Fruit fly (Drosophila melanogaster) whole organism, prepupa: ENCODE results near the gene dac.

Experiments used
- Blimp-1 ChIP-seq: fragments of 200-800 bp; sonication (Bioruptor generic); optimal IDR thresholded peaks from 3 replicates; lab custom pipeline; 2017; ENCODE audit warnings: missing biosample characterization, missing genetic modification characterization, mild to moderate bottlenecking, moderate library complexity, missing genetic modification reagents
- CG10669 ChIP-seq: fragments of 200-800 bp; sonication (Bioruptor generic); optimal IDR thresholded peaks from 3 replicates; lab custom pipeline; 2018; ENCODE audit warnings: missing biosample characterization, mild to moderate bottlenecking, missing genetic modification characterization, moderate library complexity
- CG11294 ChIP-seq: fragments of 200-800 bp; sonication (Bioruptor generic); IDR thresholded peaks from 2 replicates; pipeline ENCODE4 v1.3.6; 2022; ENCODE audit warnings: missing biosample characterization, missing genetic modification characterization
- CG11902 ChIP-seq: fragments of 200-800 bp; sonication (Bioruptor generic); optimal IDR thresholded peaks from 3 replicates; lab custom pipeline; 2016; ENCODE audit warnings: missing biosample characterization, missing genetic modification characterization
- CG15336 ChIP-seq: fragments of 200-800 bp; sonication (Bioruptor generic); IDR thresholded peaks from 2 replicates; pipeline ENCODE4 v1.3.6; 2022; ENCODE audit warnings: missing biosample characterization, missing genetic modification characterization
- CG16779 ChIP-seq: fragments of 200-800 bp; sonication (Bioruptor generic); optimal IDR thresholded peaks from 3 replicates; lab custom pipeline; 2017; ENCODE audit warnings: missing biosample characterization, mild to moderate bottlenecking, missing genetic modification characterization
- CG3032 ChIP-seq: fragments of 200-800 bp; optimal IDR thresholded peaks from 2 replicates; lab custom pipeline; 2019; ENCODE audit warnings: missing biosample characterization, mild to moderate bottlenecking, missing genetic modification characterization, moderate library complexity
- CG31627 ChIP-seq: fragments of 200-800 bp; sonication (Bioruptor generic); optimal IDR thresholded peaks from 3 replicates; lab custom pipeline; 2016; ENCODE audit warnings: missing biosample characterization, missing genetic modification characterization
- CG32006 ChIP-seq: fragments of 200-800 bp; sonication (Bioruptor generic); optimal IDR thresholded peaks from 3 replicates; lab custom pipeline; 2017; ENCODE audit warnings: missing biosample characterization, mild to moderate bottlenecking, missing genetic modification characterization
- CG4318 ChIP-seq: fragments of 200-800 bp; sonication (Bioruptor generic); optimal IDR thresholded peaks from 3 replicates; lab custom pipeline; 2017; ENCODE audit warnings: missing biosample characterization, mild to moderate bottlenecking, missing genetic modification characterization
- CG6276 ChIP-seq: fragments of 200-800 bp; sonication (Bioruptor generic); optimal IDR thresholded peaks from 2 replicates; lab custom pipeline; 2017; ENCODE audit warnings: missing biosample characterization, mild to moderate bottlenecking, missing genetic modification characterization
- CG6792 ChIP-seq: fragments of 200-800 bp; sonication (Bioruptor generic); optimal IDR thresholded peaks from 3 replicates; lab custom pipeline; 2016; ENCODE audit warnings: missing biosample characterization, missing genetic modification characterization
- CG6808 ChIP-seq: fragments of 200-800 bp; sonication (Bioruptor generic); optimal IDR thresholded peaks from 3 replicates; lab custom pipeline; 2017; ENCODE audit warnings: missing biosample characterization, missing genetic modification characterization, mild to moderate bottlenecking, moderate library complexity, missing genetic modification reagents
- CG7368 ChIP-seq: fragments of 200-800 bp; sonication (Bioruptor generic); optimal IDR thresholded peaks from 3 replicates; lab custom pipeline; 2016; ENCODE audit warnings: missing biosample characterization, missing genetic modification characterization
- CG8119 ChIP-seq: fragments of 200-800 bp; sonication (Bioruptor generic); IDR thresholded peaks from 3 replicates; pipeline ENCODE4 v1.3.6; 2022; ENCODE audit warnings: missing biosample characterization, missing genetic modification characterization
- CG8319 ChIP-seq: fragments of 200-800 bp; sonication (Bioruptor generic); optimal IDR thresholded peaks from 3 replicates; lab custom pipeline; 2016; ENCODE audit warnings: missing biosample characterization, missing genetic modification characterization
- CG8632 ChIP-seq: fragments of 200-800 bp; sonication (Bioruptor generic); optimal IDR thresholded peaks from 3 replicates; lab custom pipeline; 2016; ENCODE audit warnings: missing biosample characterization, missing genetic modification characterization
- CG9139 ChIP-seq: fragments of 200-800 bp; sonication (Bioruptor generic); optimal IDR thresholded peaks from 3 replicates; lab custom pipeline; 2017; ENCODE audit warnings: missing biosample characterization, mild to moderate bottlenecking, missing genetic modification characterization
- Eip75B ChIP-seq: fragments of 200-800 bp; sonication (Bioruptor generic); optimal IDR thresholded peaks from 3 replicates; lab custom pipeline; 2016; ENCODE audit warnings: missing biosample characterization, missing genetic modification characterization
- Eip78C ChIP-seq: fragments of 200-800 bp; sonication (Bioruptor generic); peaks from one replicate; lab custom pipeline; 2016; ENCODE audit warnings: missing biosample characterization, missing genetic modification characterization
- Ets96B ChIP-seq: fragments of 200-800 bp; optimal IDR thresholded peaks from 2 replicates; lab custom pipeline; 2019; ENCODE audit warnings: missing biosample characterization, mild to moderate bottlenecking, missing genetic modification characterization, moderate library complexity
- Hr38 ChIP-seq: sonication (Bioruptor generic); optimal IDR thresholded peaks from 2 replicates; lab custom pipeline; 2016; ENCODE audit warnings: missing biosample characterization, missing genetic modification characterization
- Hr4 ChIP-seq: fragments of 200-800 bp; sonication (Bioruptor generic); optimal IDR thresholded peaks from 3 replicates; lab custom pipeline; 2016; ENCODE audit warnings: missing biosample characterization, missing genetic modification characterization
- Met ChIP-seq: fragments of 200-800 bp; sonication (Bioruptor generic); optimal IDR thresholded peaks from 3 replicates; lab custom pipeline; 2016; ENCODE audit warnings: missing biosample characterization, missing genetic modification characterization
- OdsH ChIP-seq: fragments of 200-800 bp; sonication (Bioruptor generic); optimal IDR thresholded peaks from 3 replicates; lab custom pipeline; 2016; ENCODE audit warnings: missing biosample characterization, missing genetic modification characterization
- Smox ChIP-seq: fragments of 200-800 bp; sonication (Bioruptor generic); optimal IDR thresholded peaks from 3 replicates; lab custom pipeline; 2016; ENCODE audit warnings: missing biosample characterization, missing genetic modification characterization
- Sox102F ChIP-seq: fragments of 200-800 bp; sonication (Bioruptor generic); optimal IDR thresholded peaks from 2 replicates; lab custom pipeline; 2016; ENCODE audit warnings: missing biosample characterization, mild to moderate bottlenecking, missing genetic modification characterization
- Sox14 ChIP-seq: fragments of 200-800 bp; sonication (Bioruptor generic); optimal IDR thresholded peaks from 3 replicates; lab custom pipeline; 2016; ENCODE audit warnings: missing biosample characterization, missing genetic modification characterization
- Sox15 ChIP-seq: fragments of 200-800 bp; sonication (Bioruptor generic); optimal IDR thresholded peaks from 3 replicates; lab custom pipeline; 2016; ENCODE audit warnings: missing biosample characterization, missing genetic modification characterization
- achi ChIP-seq: fragments of 200-800 bp; sonication (Bioruptor generic); optimal IDR thresholded peaks from 3 replicates; lab custom pipeline; 2016; ENCODE audit warnings: missing biosample characterization, missing genetic modification characterization
- acj6 ChIP-seq: fragments of 200-800 bp; sonication (Bioruptor generic); optimal IDR thresholded peaks from 3 replicates; lab custom pipeline; 2016; ENCODE audit warnings: missing biosample characterization, missing genetic modification characterization
- cyc ChIP-seq: fragments of 200-800 bp; sonication (Bioruptor generic); optimal IDR thresholded peaks from 3 replicates; lab custom pipeline; 2016; ENCODE audit warnings: missing biosample characterization, missing genetic modification characterization
- dac ChIP-seq: fragments of 200-800 bp; sonication (Bioruptor generic); optimal IDR thresholded peaks from 2 replicates; lab custom pipeline; 2017; ENCODE audit warnings: missing biosample characterization, mild to moderate bottlenecking, missing genetic modification characterization
- dsx ChIP-seq: fragments of 200-800 bp; optimal IDR thresholded peaks from 3 replicates; lab custom pipeline; 2019; ENCODE audit warnings: missing biosample characterization, mild to moderate bottlenecking, missing genetic modification characterization, moderate library complexity; ENCODE audit not compliant: poor library complexity, severe bottlenecking
- eg ChIP-seq: fragments of 200-800 bp; sonication (Bioruptor generic); IDR thresholded peaks from 3 replicates; pipeline ENCODE4 v1.3.6; 2022; ENCODE audit warnings: missing biosample characterization, missing genetic modification characterization
- fd85E ChIP-seq: fragments of 200-800 bp; sonication (Bioruptor generic); optimal IDR thresholded peaks from 3 replicates; lab custom pipeline; 2016; ENCODE audit warnings: missing biosample characterization, missing genetic modification characterization
- fkh ChIP-seq: fragments of 200-800 bp; sonication (Bioruptor generic); optimal IDR thresholded peaks from 3 replicates; lab custom pipeline; 2017; ENCODE audit warnings: missing biosample characterization, mild to moderate bottlenecking, missing genetic modification characterization, moderate library complexity
- lz ChIP-seq: fragments of 200-800 bp; sonication (Bioruptor generic); optimal IDR thresholded peaks from 3 replicates; lab custom pipeline; 2016; ENCODE audit warnings: missing biosample characterization, missing genetic modification characterization
- pdm3 ChIP-seq: fragments of 200-800 bp; sonication (Bioruptor generic); optimal IDR thresholded peaks from 3 replicates; lab custom pipeline; 2016; ENCODE audit warnings: missing biosample characterization, missing genetic modification characterization
- salr ChIP-seq, 2 experiments: fragments of 200-800 bp; sonication (Bioruptor generic); optimal IDR thresholded peaks; 3 replicates each; lab custom pipeline; 2016 to 2018; ENCODE audit warnings: missing biosample characterization in 2 of 2, missing genetic modification characterization in 2 of 2, mild to moderate bottlenecking in 1 of 2
- spab ChIP-seq: fragments of 200-800 bp; sonication (Bioruptor generic); optimal IDR thresholded peaks from 2 replicates; lab custom pipeline; 2017; ENCODE audit warnings: missing biosample characterization, mild to moderate bottlenecking, missing genetic modification characterization, missing genetic modification reagents
- ss ChIP-seq, 2 experiments: fragments of 200-800 bp; sonication (Bioruptor generic); optimal IDR thresholded peaks; 2 replicates in 1 of 2; 3 replicates in 1 of 2; lab custom pipeline; 2017 to 2018; ENCODE audit warnings: mild to moderate bottlenecking in 2 of 2, missing biosample characterization in 2 of 2, missing genetic modification characterization in 2 of 2, moderate library complexity in 1 of 2
- svp ChIP-seq: fragments of 200-800 bp; sonication (Bioruptor generic); peaks from one replicate; lab custom pipeline; 2016; ENCODE audit warnings: missing biosample characterization, missing genetic modification characterization
- topi ChIP-seq: fragments of 200-800 bp; sonication (Bioruptor generic); optimal IDR thresholded peaks from 3 replicates; lab custom pipeline; 2016; ENCODE audit warnings: missing biosample characterization, missing genetic modification characterization
- vri ChIP-seq: fragments of 200-800 bp; sonication (Bioruptor generic); optimal IDR thresholded peaks from 3 replicates; lab custom pipeline; 2016; ENCODE audit warnings: missing biosample characterization, mild to moderate bottlenecking, missing genetic modification characterization

Gene dac

DNA sequence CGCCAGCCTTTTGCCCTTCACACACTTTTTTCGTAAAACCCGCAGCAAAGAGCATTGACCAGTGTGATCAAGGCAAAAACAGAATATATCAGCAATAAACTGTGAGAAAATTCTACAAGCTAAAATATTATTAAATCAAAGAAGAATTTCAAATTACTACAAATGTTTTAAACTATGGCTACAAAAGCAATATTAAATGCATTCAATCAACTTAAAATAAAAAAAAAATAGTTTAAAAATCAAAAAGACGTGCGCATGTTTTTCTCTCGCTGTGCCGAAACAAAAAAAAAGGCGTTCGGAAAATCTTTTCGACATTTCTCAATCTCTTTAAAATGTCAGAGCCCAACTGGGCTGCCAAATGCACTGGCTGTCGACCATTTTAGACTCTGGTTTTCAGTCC, 12.3 kb upstream of the dac start (continued):
- TF ChIP-seq CG16779 (tag; lab: Kevin White, UChicago) (no peak), Smox (GFP tag; lab: Kevin White, UChicago) (peak; percentile 53), CG31627 (GFP tag; lab: Kevin White, UChicago) (peak; percentile 63), vri (no peak), CG11902 (GFP tag; lab: Kevin White, UChicago) (no peak), CG8632 (GFP tag; lab: Kevin White, UChicago) (peak; percentile 28), dsx (no peak), Ets96B (no peak), Eip75B (GFP tag; lab: Kevin White, UChicago) (peak; percentile 32), Sox102F (GFP tag; lab: Kevin White, UChicago) (peak; percentile 48), CG32006 (GFP tag; lab: Kevin White, UChicago) (peak; percentile 65), CG11294 (peak; percentile 64), Met (GFP tag; lab: Kevin White, UChicago) (peak; percentile 43), CG6808 (GFP tag; lab: Kevin White, UChicago) (no peak)

DNA sequence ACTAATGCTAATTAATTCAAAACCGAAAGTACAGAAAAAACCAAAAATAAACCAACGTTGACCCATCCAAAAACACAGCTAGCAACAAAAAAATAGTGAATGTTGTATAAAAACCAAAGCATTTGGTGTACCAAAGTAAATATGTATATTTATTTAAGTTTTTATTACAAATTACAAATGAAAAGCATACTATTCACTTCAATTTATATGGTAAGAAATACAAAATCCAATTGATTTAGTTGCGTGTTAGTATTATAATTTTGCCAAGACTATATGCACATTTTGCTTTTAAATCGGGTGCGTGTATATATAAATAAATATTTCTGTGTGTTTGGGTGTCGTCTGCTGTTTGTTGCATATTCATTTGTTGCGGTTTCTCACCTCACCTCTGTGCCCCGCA, 11.4 kb upstream of the dac start:
- TF ChIP-seq eg (GFP tag; lab: Robert Waterston, UW) (peak; percentile 54; the same call in 2 of the 3 replicates), CG15336 (GFP tag; lab: Robert Waterston, UW) (peak; percentile 72), achi (GFP tag; lab: Kevin White, UChicago) (peak; percentile 8), Smox (GFP tag; lab: Kevin White, UChicago) (no peak), CG9139 (GFP tag; lab: Kevin White, UChicago) (no peak), Eip78C (GFP tag; lab: Kevin White, UChicago) (peak; percentile 28), fkh (no peak), CG8119 (GFP tag; lab: Robert Waterston, UW) (peak; percentile 55; the same call in 1 of the 3 replicates), CG6276 (peak; percentile 4), acj6 (GFP tag; lab: Kevin White, UChicago) (no peak), Hr4 (peak; percentile 31)

- no peak for TF ChIP-seq CG11294
- TF ChIP-seq Smox (GFP tag; lab: Kevin White, UChicago), result peak; percentile 78
- peak; percentile 86 for TF ChIP-seq CG16779 (tag; lab: Kevin White, UChicago)
- peak; percentile 96 for TF ChIP-seq Hr4
- TF ChIP-seq spab (GFP tag; lab: Kevin White, UChicago), result no peak
- TF ChIP-seq vri, result peak; percentile 74
- TF ChIP-seq CG8632 (GFP tag; lab: Kevin White, UChicago), result peak; percentile 95
- no peak for TF ChIP-seq topi (GFP tag; lab: Kevin White, UChicago)
- no peak for TF ChIP-seq Ets96B
- peak; percentile 82 for TF ChIP-seq Sox15 (GFP tag; lab: Kevin White, UChicago)
- peak; percentile 92 for TF ChIP-seq CG6792 (GFP tag; lab: Kevin White, UChicago)
- TF ChIP-seq dac (GFP tag; lab: Kevin White, UChicago), result peak; percentile 49
- TF ChIP-seq svp (GFP tag; lab: Kevin White, UChicago), result peak; percentile 28
- no peak for TF ChIP-seq CG10669 (GFP tag; lab: Kevin White, UChicago)
- TF ChIP-seq OdsH (GFP tag; lab: Kevin White, UChicago), result peak; percentile 95
- peak; percentile 98 for TF ChIP-seq CG15336 (GFP tag; lab: Robert Waterston, UW)
- peak; percentile 94 for TF ChIP-seq achi (GFP tag; lab: Kevin White, UChicago)
- no peak for TF ChIP-seq dsx
- no peak for TF ChIP-seq cyc (GFP tag; lab: Kevin White, UChicago)
- TF ChIP-seq CG8319, result no peak
- no peak for TF ChIP-seq CG7368 (GFP tag; lab: Kevin White, UChicago)
- no peak for TF ChIP-seq Blimp-1 (GFP tag; lab: Kevin White, UChicago)
- TF ChIP-seq Sox14, result peak; percentile 93
- no peak for TF ChIP-seq CG11902 (GFP tag; lab: Kevin White, UChicago)
- TF ChIP-seq Hr38 (GFP tag; lab: Kevin White, UChicago), result peak; percentile 52
- TF ChIP-seq ss (GFP tag; optimal IDR thresholded peaks at IDR 0.05; lab: Kevin White, UChicago), result no peak
- TF ChIP-seq pdm3, result peak; percentile 94
- TF ChIP-seq salr (GFP tag; optimal IDR thresholded peaks at IDR 0.05; lab: Kevin White, UChicago), result peak; percentile 83 to 93
- peak; percentile 59 for TF ChIP-seq Eip75B (GFP tag; lab: Kevin White, UChicago)
- no peak for TF ChIP-seq fd85E (GFP tag; lab: Kevin White, UChicago)
- peak; percentile 84 for TF ChIP-seq CG4318 (GFP tag; lab: Kevin White, UChicago)
- peak; percentile 82 for TF ChIP-seq Sox102F (GFP tag; lab: Kevin White, UChicago)
- TF ChIP-seq CG32006 (GFP tag; lab: Kevin White, UChicago), result peak; percentile 96
- TF ChIP-seq CG3032, result no peak
- peak; percentile 83 for TF ChIP-seq lz (GFP tag; lab: Kevin White, UChicago)
Measured at dm6 chr2L:16495193-16495780, 9.5 kb upstream of the dac start.
